Fruit fly (Drosophila melanogaster) whole organism, prepupa: ENCODE measurements around the gene Gbs-76A.

Source experiments
- CG10631 ChIP-seq: fragments of 200-800 bp; sonication (Bioruptor generic); optimal IDR thresholded peaks from 2 replicates; lab custom pipeline; 2016; ENCODE audit warnings: missing biosample characterization, missing genetic modification characterization
- CG11294 ChIP-seq: fragments of 200-800 bp; sonication (Bioruptor generic); IDR thresholded peaks from 2 replicates; pipeline ENCODE4 v1.3.6; 2022; ENCODE audit warnings: missing biosample characterization, missing genetic modification characterization
- CG11762 ChIP-seq: fragments of 200-800 bp; sonication (Bioruptor generic); optimal IDR thresholded peaks from 3 replicates; lab custom pipeline; 2016; ENCODE audit warnings: missing biosample characterization, missing genetic modification characterization; ENCODE audit not compliant: insufficient read depth
- CG11902 ChIP-seq: fragments of 200-800 bp; sonication (Bioruptor generic); optimal IDR thresholded peaks from 3 replicates; lab custom pipeline; 2016; ENCODE audit warnings: missing biosample characterization, missing genetic modification characterization
- CG15336 ChIP-seq: fragments of 200-800 bp; sonication (Bioruptor generic); IDR thresholded peaks from 2 replicates; pipeline ENCODE4 v1.3.6; 2022; ENCODE audit warnings: missing biosample characterization, missing genetic modification characterization
- CG1621 ChIP-seq: fragments of 200-800 bp; sonication (Bioruptor generic); optimal IDR thresholded peaks from 3 replicates; lab custom pipeline; 2018; ENCODE audit warnings: missing biosample characterization, mild to moderate bottlenecking, missing genetic modification characterization
- CG31627 ChIP-seq: fragments of 200-800 bp; sonication (Bioruptor generic); optimal IDR thresholded peaks from 3 replicates; lab custom pipeline; 2016; ENCODE audit warnings: missing biosample characterization, missing genetic modification characterization
- CG32006 ChIP-seq: fragments of 200-800 bp; sonication (Bioruptor generic); optimal IDR thresholded peaks from 3 replicates; lab custom pipeline; 2017; ENCODE audit warnings: missing biosample characterization, mild to moderate bottlenecking, missing genetic modification characterization
- CG3919 ChIP-seq: fragments of 200-800 bp; sonication (Bioruptor generic); optimal IDR thresholded peaks from 3 replicates; lab custom pipeline; 2016; ENCODE audit warnings: missing biosample characterization, missing genetic modification characterization
- CG6276 ChIP-seq: fragments of 200-800 bp; sonication (Bioruptor generic); optimal IDR thresholded peaks from 2 replicates; lab custom pipeline; 2017; ENCODE audit warnings: missing biosample characterization, mild to moderate bottlenecking, missing genetic modification characterization
- CG7368 ChIP-seq: fragments of 200-800 bp; sonication (Bioruptor generic); optimal IDR thresholded peaks from 3 replicates; lab custom pipeline; 2016; ENCODE audit warnings: missing biosample characterization, missing genetic modification characterization
- CG8319 ChIP-seq: fragments of 200-800 bp; sonication (Bioruptor generic); optimal IDR thresholded peaks from 3 replicates; lab custom pipeline; 2016; ENCODE audit warnings: missing biosample characterization, missing genetic modification characterization
- CG8632 ChIP-seq: fragments of 200-800 bp; sonication (Bioruptor generic); optimal IDR thresholded peaks from 3 replicates; lab custom pipeline; 2016; ENCODE audit warnings: missing biosample characterization, missing genetic modification characterization
- CG9139 ChIP-seq: fragments of 200-800 bp; sonication (Bioruptor generic); optimal IDR thresholded peaks from 3 replicates; lab custom pipeline; 2017; ENCODE audit warnings: missing biosample characterization, mild to moderate bottlenecking, missing genetic modification characterization
- Eip75B ChIP-seq: fragments of 200-800 bp; sonication (Bioruptor generic); optimal IDR thresholded peaks from 3 replicates; lab custom pipeline; 2016; ENCODE audit warnings: missing biosample characterization, missing genetic modification characterization
- Ets21C ChIP-seq: fragments of 200-800 bp; sonication (Bioruptor generic); optimal IDR thresholded peaks from 3 replicates; lab custom pipeline; 2016; ENCODE audit warnings: missing biosample characterization, missing genetic modification characterization
- Ets96B ChIP-seq: fragments of 200-800 bp; optimal IDR thresholded peaks from 2 replicates; lab custom pipeline; 2019; ENCODE audit warnings: missing biosample characterization, mild to moderate bottlenecking, missing genetic modification characterization, moderate library complexity
- Hr38 ChIP-seq: sonication (Bioruptor generic); optimal IDR thresholded peaks from 2 replicates; lab custom pipeline; 2016; ENCODE audit warnings: missing biosample characterization, missing genetic modification characterization
- Hr39 ChIP-seq: fragments of 200-800 bp; sonication (Bioruptor generic); optimal IDR thresholded peaks from 2 replicates; lab custom pipeline; 2016; ENCODE audit warnings: missing biosample characterization, missing genetic modification characterization
- Hr4 ChIP-seq: fragments of 200-800 bp; sonication (Bioruptor generic); optimal IDR thresholded peaks from 3 replicates; lab custom pipeline; 2016; ENCODE audit warnings: missing biosample characterization, missing genetic modification characterization
- Lpt ChIP-seq: fragments of 200-800 bp; sonication (Bioruptor generic); optimal IDR thresholded peaks from 3 replicates; lab custom pipeline; 2016; ENCODE audit warnings: missing biosample characterization, missing genetic modification characterization
- Met ChIP-seq: fragments of 200-800 bp; sonication (Bioruptor generic); optimal IDR thresholded peaks from 3 replicates; lab custom pipeline; 2016; ENCODE audit warnings: missing biosample characterization, missing genetic modification characterization
- OdsH ChIP-seq: fragments of 200-800 bp; sonication (Bioruptor generic); optimal IDR thresholded peaks from 3 replicates; lab custom pipeline; 2016; ENCODE audit warnings: missing biosample characterization, missing genetic modification characterization
- Sox14 ChIP-seq: fragments of 200-800 bp; sonication (Bioruptor generic); optimal IDR thresholded peaks from 3 replicates; lab custom pipeline; 2016; ENCODE audit warnings: missing biosample characterization, missing genetic modification characterization
- Sox15 ChIP-seq: fragments of 200-800 bp; sonication (Bioruptor generic); optimal IDR thresholded peaks from 3 replicates; lab custom pipeline; 2016; ENCODE audit warnings: missing biosample characterization, missing genetic modification characterization
- acj6 ChIP-seq: fragments of 200-800 bp; sonication (Bioruptor generic); optimal IDR thresholded peaks from 3 replicates; lab custom pipeline; 2016; ENCODE audit warnings: missing biosample characterization, missing genetic modification characterization
- dac ChIP-seq: fragments of 200-800 bp; sonication (Bioruptor generic); optimal IDR thresholded peaks from 2 replicates; lab custom pipeline; 2017; ENCODE audit warnings: missing biosample characterization, mild to moderate bottlenecking, missing genetic modification characterization
- dsx ChIP-seq: fragments of 200-800 bp; optimal IDR thresholded peaks from 3 replicates; lab custom pipeline; 2019; ENCODE audit warnings: missing biosample characterization, mild to moderate bottlenecking, missing genetic modification characterization, moderate library complexity; ENCODE audit not compliant: poor library complexity, severe bottlenecking
- eg ChIP-seq: fragments of 200-800 bp; sonication (Bioruptor generic); IDR thresholded peaks from 3 replicates; pipeline ENCODE4 v1.3.6; 2022; ENCODE audit warnings: missing biosample characterization, missing genetic modification characterization
- esn ChIP-seq: fragments of 200-800 bp; sonication (Bioruptor generic); optimal IDR thresholded peaks from 2 replicates; lab custom pipeline; 2016; ENCODE audit warnings: missing biosample characterization, mild to moderate bottlenecking, missing genetic modification characterization, moderate library complexity
- fkh ChIP-seq: fragments of 200-800 bp; sonication (Bioruptor generic); optimal IDR thresholded peaks from 3 replicates; lab custom pipeline; 2017; ENCODE audit warnings: missing biosample characterization, mild to moderate bottlenecking, missing genetic modification characterization, moderate library complexity
- salr ChIP-seq, 2 experiments: fragments of 200-800 bp; sonication (Bioruptor generic); optimal IDR thresholded peaks; 3 replicates each; lab custom pipeline; 2016 to 2018; ENCODE audit warnings: missing biosample characterization in 2 of 2, missing genetic modification characterization in 2 of 2, mild to moderate bottlenecking in 1 of 2
- ss ChIP-seq, 2 experiments: fragments of 200-800 bp; sonication (Bioruptor generic); optimal IDR thresholded peaks; 2 replicates in 1 of 2; 3 replicates in 1 of 2; lab custom pipeline; 2017 to 2018; ENCODE audit warnings: mild to moderate bottlenecking in 2 of 2, missing biosample characterization in 2 of 2, missing genetic modification characterization in 2 of 2, moderate library complexity in 1 of 2
- svp ChIP-seq: fragments of 200-800 bp; sonication (Bioruptor generic); peaks from one replicate; lab custom pipeline; 2016; ENCODE audit warnings: missing biosample characterization, missing genetic modification characterization
- vri ChIP-seq: fragments of 200-800 bp; sonication (Bioruptor generic); optimal IDR thresholded peaks from 3 replicates; lab custom pipeline; 2016; ENCODE audit warnings: missing biosample characterization, mild to moderate bottlenecking, missing genetic modification characterization

The Gbs-76A gene

DNA sequence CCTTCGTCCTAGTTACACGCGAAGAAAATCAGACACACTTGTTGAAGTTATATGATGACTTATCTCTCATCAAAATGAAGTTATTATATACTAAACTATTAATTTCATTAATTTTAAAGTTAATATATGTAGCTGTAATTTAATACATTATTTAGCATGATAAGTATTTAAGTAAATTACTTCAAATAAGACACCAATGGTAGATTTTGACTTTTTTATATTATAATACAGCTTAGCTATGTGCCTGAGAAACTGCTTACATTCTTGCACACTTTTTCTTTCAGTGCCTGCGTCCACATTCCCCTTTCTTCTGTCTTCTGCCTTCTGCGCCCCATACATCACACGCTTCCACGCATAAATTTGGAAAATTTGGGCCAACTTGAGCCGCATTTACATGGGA lies 40.9 kb downstream of the Gbs-76A start:
- TF ChIP-seq Lpt (GFP tag; lab: Kevin White, UChicago), result no peak
- no peak for TF ChIP-seq CG8632 (GFP tag; lab: Kevin White, UChicago)
- no peak for TF ChIP-seq CG7368 (GFP tag; lab: Kevin White, UChicago)
- no peak for TF ChIP-seq CG31627 (GFP tag; lab: Kevin White, UChicago)
- TF ChIP-seq Eip75B (GFP tag; lab: Kevin White, UChicago), result no peak
- no peak for TF ChIP-seq salr (GFP tag; optimal IDR thresholded peaks at IDR 0.05; lab: Kevin White, UChicago)
- TF ChIP-seq esn (GFP tag; lab: Kevin White, UChicago), result no peak
- TF ChIP-seq acj6 (GFP tag; lab: Kevin White, UChicago), result no peak
- TF ChIP-seq OdsH, result no peak
- TF ChIP-seq fkh (GFP tag; lab: Kevin White, UChicago), result no peak
- TF ChIP-seq Hr38 (GFP tag; lab: Kevin White, UChicago), result no peak
- no peak for TF ChIP-seq eg
- TF ChIP-seq vri (GFP tag; lab: Kevin White, UChicago), result no peak
- no peak for TF ChIP-seq CG9139 (GFP tag; lab: Kevin White, UChicago)
- TF ChIP-seq ss (GFP tag; optimal IDR thresholded peaks at IDR 0.05; lab: Kevin White, UChicago), result no peak
- TF ChIP-seq Ets21C, result no peak
- no peak for TF ChIP-seq dac
- TF ChIP-seq dsx, result no peak
- TF ChIP-seq CG11762 (GFP tag; lab: Kevin White, UChicago), result no peak

DNA sequence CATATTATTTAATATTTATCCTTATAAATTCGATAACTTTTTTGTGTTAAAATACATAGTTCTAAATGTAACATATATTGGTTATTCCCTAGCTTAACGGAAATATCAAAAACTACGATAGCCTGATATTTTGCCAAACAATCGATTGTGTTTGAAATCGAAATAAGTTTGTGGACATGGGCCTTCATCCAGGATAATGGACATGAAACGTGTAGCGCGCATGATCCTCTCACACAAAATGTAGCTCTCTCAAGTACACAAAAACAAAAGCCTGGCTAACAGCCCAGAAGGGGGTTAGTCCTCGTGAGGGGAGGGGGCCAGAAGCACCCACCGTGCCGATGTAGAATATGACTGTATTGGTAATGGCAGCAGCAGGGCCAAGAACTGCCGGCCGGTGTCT lies 54.8 kb downstream of the Gbs-76A start:
- no peak for TF ChIP-seq Hr39 (GFP tag; lab: Kevin White, UChicago)
- TF ChIP-seq CG11902, result no peak
- TF ChIP-seq Ets96B (tag; lab: Kevin White, UChicago), result no peak
- TF ChIP-seq CG8319 (GFP tag; lab: Kevin White, UChicago), result no peak
- no peak for TF ChIP-seq Sox15 (GFP tag; lab: Kevin White, UChicago)
- TF ChIP-seq CG1621 (tag; lab: Kevin White, UChicago), result no peak
- no peak for TF ChIP-seq CG10631 (GFP tag; lab: Kevin White, UChicago)
- no peak for TF ChIP-seq CG15336
- TF ChIP-seq CG32006 (GFP tag; lab: Kevin White, UChicago), result no peak
- TF ChIP-seq fkh (GFP tag; lab: Kevin White, UChicago), result no peak
- TF ChIP-seq CG8632 (GFP tag; lab: Kevin White, UChicago), result no peak

DNA sequence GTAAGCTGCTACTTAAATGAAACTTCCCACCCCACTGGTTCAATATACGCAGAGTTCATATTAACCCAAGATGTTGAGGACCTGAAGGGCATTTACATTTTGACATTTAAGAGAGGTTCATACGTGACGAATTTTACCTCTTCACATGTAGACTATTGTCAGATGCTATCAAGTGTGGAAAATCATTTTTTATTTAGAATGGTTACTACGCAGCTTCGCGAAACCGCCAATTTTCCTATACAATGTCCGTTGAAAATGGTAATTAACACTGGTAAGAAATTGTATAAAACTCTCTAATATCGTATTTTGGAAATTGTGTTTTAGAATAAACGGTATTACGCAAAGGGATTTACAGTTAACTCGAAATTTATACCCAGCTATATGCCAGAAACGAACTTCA lies 56.0 kb downstream of the Gbs-76A start:
- TF ChIP-seq svp (GFP tag; lab: Kevin White, UChicago) (no peak), dac (no peak), Ets21C (no peak)

DNA sequence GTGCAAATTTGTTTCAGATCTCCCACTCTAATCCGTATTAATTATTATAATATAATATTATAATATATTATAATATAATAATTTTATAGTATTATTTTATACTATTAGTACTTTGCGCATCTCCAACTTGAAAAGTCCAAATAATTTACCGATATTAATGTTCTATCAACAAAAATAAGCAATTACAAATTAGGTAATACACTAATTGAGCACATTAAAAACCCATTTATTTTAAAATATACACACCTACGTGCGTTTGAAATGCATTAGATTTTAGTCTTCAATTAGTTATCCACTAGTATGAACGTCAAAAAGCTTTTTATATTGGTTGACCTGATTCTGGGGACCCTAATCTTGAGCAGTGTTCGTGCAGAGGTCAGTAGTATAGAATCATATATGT lies 56.5 kb downstream of the Gbs-76A start, which contains the start of gene CG33647:
Gene CG33647, plus strand, starts transcription at position 301 of the 400 bp plus-strand sequence.
- TF ChIP-seq CG11294 (GFP tag; lab: Robert Waterston, UW), result no peak
- TF ChIP-seq CG8632 (GFP tag; lab: Kevin White, UChicago), result no peak
- TF ChIP-seq Met (GFP tag; lab: Kevin White, UChicago), result no peak
- no peak for TF ChIP-seq Sox14 (GFP tag; lab: Kevin White, UChicago)
- TF ChIP-seq CG6276 (GFP tag; lab: Kevin White, UChicago), result no peak
- TF ChIP-seq Hr39 (GFP tag; lab: Kevin White, UChicago), result no peak
- no peak for TF ChIP-seq dac
- no peak for TF ChIP-seq fkh (GFP tag; lab: Kevin White, UChicago)
- TF ChIP-seq Eip75B (GFP tag; lab: Kevin White, UChicago), result no peak
- no peak for TF ChIP-seq CG3919 (GFP tag; lab: Kevin White, UChicago)
- TF ChIP-seq Hr4, result no peak
- TF ChIP-seq, all 60 proteins: peak for 0
